Fruit fly (Drosophila melanogaster) whole organism: Measurements from ENCODE around the gene CG8301.

Experiments used
- pan ChIP-seq: fragments of >200 bp; optimal IDR thresholded peaks from 2 replicates; lab custom pipeline; 2017
- psq ChIP-seq: fragments of >200 bp; optimal IDR thresholded peaks from 2 replicates; lab custom pipeline; 2017

DNA sequence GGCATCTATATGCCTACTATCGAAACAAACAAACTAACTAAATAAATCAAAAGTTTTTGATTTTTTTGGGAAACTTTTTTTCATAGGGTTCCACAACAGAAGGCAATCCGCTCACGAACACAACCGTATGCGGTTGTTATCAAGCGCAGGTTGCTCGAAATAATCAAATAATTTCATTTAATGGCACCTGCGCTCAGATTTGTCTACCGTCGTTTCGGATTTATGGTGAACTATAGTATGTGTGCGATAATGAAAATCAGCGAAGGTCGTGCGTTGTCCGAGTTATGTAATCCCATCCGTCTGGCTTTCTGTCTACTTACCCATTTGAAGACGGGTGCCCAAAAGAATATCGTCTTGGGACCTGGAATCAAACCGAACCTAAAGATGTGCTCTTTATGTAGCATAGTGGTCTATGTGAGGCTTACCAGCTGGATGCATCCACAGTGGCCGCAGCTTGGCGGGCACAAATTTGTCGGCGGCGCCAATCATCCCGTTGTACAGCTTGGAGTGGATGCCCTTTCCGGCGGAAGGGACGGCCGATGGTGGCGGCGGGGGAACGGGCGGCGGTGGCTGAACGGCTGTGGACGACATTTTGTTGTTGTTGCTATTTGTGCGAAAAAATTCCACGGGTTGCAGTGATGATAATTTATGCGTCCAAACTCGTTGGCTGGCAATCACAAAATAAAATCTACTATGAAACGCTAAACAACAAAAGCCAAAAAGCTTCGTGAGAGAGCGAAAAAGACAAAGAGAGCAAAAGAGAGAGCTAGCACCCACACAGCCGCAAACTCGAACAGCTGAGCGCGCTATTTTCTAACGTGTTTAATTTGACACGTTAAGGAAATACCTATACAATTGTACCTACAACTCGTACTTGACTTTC lies 7.9 kb upstream of the CG8301 start:
- TF ChIP-seq psq (lab: Kevin White, UChicago) (no peak), pan (no peak)
